Worm (Caenorhabditis elegans) whole organism, L1 larva: ENCODE results near the gene nhr-184.

Experiments
- C34B4.2 ChIP-seq: sonication (generic microtip); optimal IDR thresholded peaks from 2 replicates; lab custom pipeline; 2017; ENCODE audit warnings: mild to moderate bottlenecking, missing genetic modification characterization, missing compliant biosample characterization
- F16B12.6 ChIP-seq: fragments of 150-350 bp; optimal IDR thresholded peaks from 2 replicates; lab custom pipeline; 2014; ENCODE audit warnings: missing biosample characterization, missing genetic modification characterization
- ama-1 ChIP-seq: fragments of 150-350 bp; optimal IDR thresholded peaks from 2 replicates; lab custom pipeline; 2014
- blmp-1 ChIP-seq: fragments of 150-350 bp; optimal IDR thresholded peaks from 2 replicates; lab custom pipeline; 2014; ENCODE audit warnings: missing biosample characterization, missing genetic modification characterization
- ceh-63 ChIP-seq: fragments of 200-800 bp; sonication (Bioruptor generic); optimal IDR thresholded peaks from 2 replicates; lab custom pipeline; 2018; ENCODE audit warnings: mild to moderate bottlenecking, missing genetic modification characterization, missing compliant biosample characterization
- ceh-90 ChIP-seq: sonication (generic microtip); optimal IDR thresholded peaks from 2 replicates; lab custom pipeline; 2016; ENCODE audit warnings: missing genetic modification characterization, missing compliant biosample characterization
- egl-13 ChIP-seq: sonication (generic microtip); optimal IDR thresholded peaks from 2 replicates; lab custom pipeline; 2016; ENCODE audit warnings: missing genotype, missing genetic modification reagents, missing genetic modification characterization, missing compliant biosample characterization
- egl-27 ChIP-seq, 2 experiments: fragments of 150-350 bp in 1 of 2; sonication (generic microtip); optimal IDR thresholded peaks; 3 replicates each; lab custom pipeline; 2017 to 2018; ENCODE audit warnings: missing biosample characterization in 2 of 2, missing genetic modification characterization in 2 of 2, missing genetic modification reagents in 2 of 2
- ets-5 ChIP-seq: fragments of 200-800 bp; sonication (Bioruptor generic); IDR thresholded peaks from 2 replicates; pipeline ENCODE4 v1.3.6; 2022; ENCODE audit warnings: missing genetic modification characterization, missing compliant biosample characterization
- fkh-4 ChIP-seq: sonication (generic microtip); optimal IDR thresholded peaks from 2 replicates; lab custom pipeline; 2016; ENCODE audit warnings: missing compliant biosample characterization, missing genetic modification characterization, borderline replicate concordance
- fkh-8 ChIP-seq: sonication (generic microtip); optimal IDR thresholded peaks from 2 replicates; lab custom pipeline; 2016; ENCODE audit warnings: mild to moderate bottlenecking, missing genetic modification characterization, missing compliant biosample characterization
- grh-1 ChIP-seq: fragments of 200-800 bp; sonication (Bioruptor generic); IDR thresholded peaks from 2 replicates; pipeline ENCODE4 v1.3.6; 2022; ENCODE audit warnings: missing genetic modification reagents, missing genetic modification characterization, missing compliant biosample characterization
- hlh-17 ChIP-seq: fragments of 200-800 bp; sonication (Bioruptor generic); optimal IDR thresholded peaks from 2 replicates; lab custom pipeline; 2018; ENCODE audit warnings: missing genetic modification characterization, mild to moderate bottlenecking, missing compliant biosample characterization, moderate library complexity, borderline replicate concordance
- hpl-2 ChIP-seq: fragments of 150-350 bp; optimal IDR thresholded peaks from 2 replicates; lab custom pipeline; 2014; ENCODE audit warnings: missing biosample characterization, missing genetic modification reagents, missing genetic modification characterization
- isw-1 ChIP-seq: fragments of 200-800 bp; sonication (Bioruptor generic); IDR thresholded peaks from 2 replicates; pipeline ENCODE4 v1.3.6; 2022; ENCODE audit warnings: missing genetic modification characterization, missing compliant biosample characterization
- jun-1 ChIP-seq: fragments of 150-350 bp; optimal IDR thresholded peaks from 2 replicates; lab custom pipeline; 2014; ENCODE audit warnings: missing biosample characterization, missing genetic modification reagents, missing genetic modification characterization
- lin-13 ChIP-seq: fragments of 150-350 bp; optimal IDR thresholded peaks from 2 replicates; lab custom pipeline; 2014; ENCODE audit warnings: missing biosample characterization, missing genetic modification reagents, missing genetic modification characterization
- lin-14 ChIP-seq: fragments of 200-800 bp; sonication (Bioruptor generic); optimal IDR thresholded peaks from 2 replicates; lab custom pipeline; 2018; ENCODE audit warnings: mild to moderate bottlenecking, missing genetic modification characterization, moderate library complexity, missing compliant biosample characterization
- lin-35 ChIP-seq, 2 experiments: fragments of 150-350 bp; optimal IDR thresholded peaks; 2 replicates each; lab custom pipeline; 2014; ENCODE audit warnings: missing biosample characterization in 2 of 2, missing genetic modification characterization in 2 of 2, missing genetic modification reagents in 2 of 2
- lin-39 ChIP-seq: fragments of 150-350 bp; optimal IDR thresholded peaks from 2 replicates; lab custom pipeline; 2014; ENCODE audit warnings: missing biosample characterization, missing genetic modification reagents, missing genetic modification characterization
- lir-3 ChIP-seq: sonication (generic microtip); optimal IDR thresholded peaks from 2 replicates; lab custom pipeline; 2016; ENCODE audit warnings: mild to moderate bottlenecking, missing genetic modification characterization, moderate library complexity, missing compliant biosample characterization; ENCODE audit not compliant: poor library complexity
- mdl-1 ChIP-seq, 2 experiments: fragments of 150-350 bp; optimal IDR thresholded peaks; 2 replicates each; lab custom pipeline; 2014 to 2017; ENCODE audit warnings: missing biosample characterization in 2 of 2, missing genetic modification characterization in 2 of 2, inconsistent platforms in 1 of 2
- nhr-77 ChIP-seq: fragments of 150-350 bp; optimal IDR thresholded peaks from 2 replicates; lab custom pipeline; 2014; ENCODE audit warnings: missing biosample characterization, missing genetic modification characterization
- nhr-84 ChIP-seq: sonication (generic microtip); optimal IDR thresholded peaks from 2 replicates; lab custom pipeline; 2017; ENCODE audit warnings: missing biosample characterization, missing genetic modification characterization
- pax-3 ChIP-seq: fragments of 200-800 bp; sonication (Bioruptor generic); optimal IDR thresholded peaks from 2 replicates; lab custom pipeline; 2018; ENCODE audit warnings: mild to moderate bottlenecking, missing genetic modification characterization, moderate library complexity, missing compliant biosample characterization
- rnt-1 ChIP-seq: sonication (generic microtip); optimal IDR thresholded peaks from 2 replicates; lab custom pipeline; 2016; ENCODE audit warnings: mild to moderate bottlenecking, missing genetic modification characterization, moderate library complexity, missing compliant biosample characterization
- skn-1 ChIP-seq: fragments of 150-350 bp; optimal IDR thresholded peaks from 2 replicates; lab custom pipeline; 2014; ENCODE audit warnings: missing biosample characterization, missing genetic modification characterization
- sox-4 ChIP-seq: sonication (generic microtip); optimal IDR thresholded peaks from 2 replicates; lab custom pipeline; 2016; ENCODE audit warnings: missing genetic modification characterization, missing compliant biosample characterization
- sptf-1 ChIP-seq: fragments of 150-350 bp; optimal IDR thresholded peaks from 2 replicates; lab custom pipeline; 2014; ENCODE audit warnings: missing biosample characterization, missing genetic modification characterization
- sup-37 ChIP-seq: fragments of 200-800 bp; sonication (Bioruptor generic); optimal IDR thresholded peaks from 2 replicates; lab custom pipeline; 2018; ENCODE audit warnings: mild to moderate bottlenecking, missing genetic modification characterization, missing compliant biosample characterization
- swsn-7 ChIP-seq: sonication (generic microtip); optimal IDR thresholded peaks from 2 replicates; lab custom pipeline; 2016; ENCODE audit warnings: missing genetic modification characterization, missing compliant biosample characterization
- tbx-2 ChIP-seq: sonication (generic microtip); optimal IDR thresholded peaks from 2 replicates; lab custom pipeline; 2016; ENCODE audit warnings: missing genetic modification characterization, missing compliant biosample characterization
- unc-62 ChIP-seq: fragments of 150-350 bp; optimal IDR thresholded peaks from 2 replicates; lab custom pipeline; 2014; ENCODE audit warnings: missing biosample characterization, missing genetic modification reagents, missing genetic modification characterization
- unc-86 ChIP-seq: sonication (generic microtip); optimal IDR thresholded peaks from 2 replicates; lab custom pipeline; 2016; ENCODE audit warnings: missing genetic modification characterization, missing compliant biosample characterization
- unc-98 ChIP-seq: fragments of 200-800 bp; sonication (Bioruptor generic); IDR thresholded peaks from 2 replicates; pipeline ENCODE4 v1.3.6; 2022; ENCODE audit warnings: missing genetic modification characterization, missing compliant biosample characterization
- vab-15 ChIP-seq: sonication (generic microtip); optimal IDR thresholded peaks from 2 replicates; lab custom pipeline; 2017; ENCODE audit warnings: missing genotype, mild to moderate bottlenecking, missing genetic modification characterization, missing compliant biosample characterization
- ztf-11 ChIP-seq, 2 experiments: sonication (generic microtip); optimal IDR thresholded peaks; 2 replicates each; lab custom pipeline; 2016 to 2017; ENCODE audit warnings: missing genetic modification characterization in 2 of 2, missing biosample characterization in 1 of 2, missing compliant biosample characterization in 1 of 2

nhr-184 gene

DNA sequence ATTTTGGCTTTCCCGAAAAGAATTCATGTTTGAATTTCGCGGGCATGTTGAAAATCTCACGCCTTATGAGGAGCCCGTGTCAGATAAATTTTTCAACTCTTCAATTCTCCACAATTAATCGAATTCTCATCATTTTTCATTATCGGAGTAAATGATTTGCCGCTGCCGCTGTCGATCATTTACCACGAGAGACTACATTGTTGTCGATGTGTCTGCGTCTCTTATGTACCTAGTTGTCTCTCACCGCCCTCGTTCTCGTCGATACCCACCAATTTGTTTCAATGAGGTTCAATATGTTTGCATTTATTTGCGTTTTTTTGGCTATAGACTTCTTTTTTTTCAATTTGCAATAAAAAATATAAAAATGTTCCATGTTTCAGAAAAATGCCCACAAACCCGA, 22.2 kb downstream of the nhr-184 start, which contains the start of gene nhr-13 (continued):
- no peak for TF ChIP-seq vab-15 (tag; lab: Kevin White, UChicago)
- no peak for TF ChIP-seq ceh-90 (tag; lab: Kevin White, UChicago)
- TF ChIP-seq egl-13 (tag; lab: Kevin White, UChicago) = no peak
- TF ChIP-seq sup-37 (GFP tag; lab: Kevin White, UChicago) = no peak
- TF ChIP-seq lin-13 (GFP tag; lab: Kevin White, UChicago) = no peak
- TF ChIP-seq C34B4.2 = no peak
- no peak for TF ChIP-seq blmp-1 (tag; lab: Kevin White, UChicago)
- no peak for TF ChIP-seq unc-62 (GFP tag; lab: Kevin White, UChicago)
- TF ChIP-seq ceh-63 (GFP tag; lab: Kevin White, UChicago) = no peak
- no peak for TF ChIP-seq fkh-4
- TF ChIP-seq F16B12.6 = no peak
- no peak for TF ChIP-seq jun-1 (tag; lab: Kevin White, UChicago)
- TF ChIP-seq sox-4 (tag; lab: Kevin White, UChicago) = no peak
- TF ChIP-seq unc-86 (tag; lab: Kevin White, UChicago) = no peak
- TF ChIP-seq grh-1 (GFP tag; lab: Robert Waterston, UW) = no peak
- peak in 1 of 2 experiments; percentile 36 for TF ChIP-seq lin-35 (GFP tag; optimal IDR thresholded peaks at IDR 0.05; lab: Kevin White, UChicago)

- TF ChIP-seq pax-3 (tag; lab: Kevin White, UChicago) (no peak), swsn-7 (tag; lab: Kevin White, UChicago) (no peak), fkh-8 (tag; lab: Kevin White, UChicago) (no peak), isw-1 (GFP tag; lab: Robert Waterston, UW) (no peak), ets-5 (no peak), tbx-2 (tag; lab: Kevin White, UChicago) (no peak), sptf-1 (tag; lab: Kevin White, UChicago) (no peak), sup-37 (GFP tag; lab: Kevin White, UChicago) (no peak), rnt-1 (tag; lab: Kevin White, UChicago) (no peak), egl-27 (tag; optimal IDR thresholded peaks at IDR 0.05; lab: Kevin White, UChicago) (no peak), ztf-11 (tag; optimal IDR thresholded peaks at IDR 0.05; lab: Kevin White, UChicago) (no peak), nhr-77 (tag; lab: Kevin White, UChicago) (no peak), ama-1 (lab: Kevin White, UChicago) (no peak), hpl-2 (GFP tag; lab: Kevin White, UChicago) (no peak), unc-86 (tag; lab: Kevin White, UChicago) (no peak), nhr-84 (no peak), blmp-1 (tag; lab: Kevin White, UChicago) (no peak)
These were observed 23.2 kb downstream of the nhr-184 start, which contains the start of gene srbc-42 for ce11 chrV:2191122-2191521. Gene srbc-42, minus strand, starts transcription at chrV:2191222.

DNA sequence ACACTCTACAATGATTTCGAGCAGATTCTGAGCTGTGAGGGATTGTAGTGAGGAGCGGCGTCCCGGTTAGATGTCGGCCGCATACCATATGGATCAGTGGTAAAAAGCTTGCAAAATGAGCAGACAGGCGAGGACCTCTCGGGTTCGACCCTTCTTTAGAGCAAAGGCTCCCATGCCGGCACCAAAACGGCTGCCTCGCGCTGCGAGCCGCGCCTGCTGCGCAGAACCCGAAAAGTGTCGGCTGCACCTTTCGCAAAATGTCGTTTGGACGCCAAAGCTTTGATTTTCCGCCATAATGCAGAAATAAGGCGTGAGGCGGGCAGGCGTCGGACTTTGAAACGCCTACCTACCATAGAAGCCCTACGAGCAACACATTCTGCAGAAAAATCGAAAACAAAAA, 23.9 kb downstream of the nhr-184 start:
- no peak for TF ChIP-seq hlh-17
- no peak for TF ChIP-seq rnt-1 (tag; lab: Kevin White, UChicago)
- TF ChIP-seq isw-1 (GFP tag; lab: Robert Waterston, UW) = no peak
- no peak for TF ChIP-seq lir-3
- TF ChIP-seq lin-14 (GFP tag; lab: Kevin White, UChicago) = no peak
- no peak for TF ChIP-seq fkh-4

ce11 chrV:2187864-2188345, 26.4 kb downstream of the nhr-184 start, which contains the start of gene Y5H2B.3:
Gene Y5H2B.3, plus strand, starts transcription at chrV:2188295.
- no peak for TF ChIP-seq ceh-63 (GFP tag; lab: Kevin White, UChicago)
- no peak for TF ChIP-seq mdl-1 (tag; optimal IDR thresholded peaks at IDR 0.05; lab: Kevin White, UChicago)
- no peak for TF ChIP-seq ets-5
- TF ChIP-seq lin-39 (tag; lab: Kevin White, UChicago) = no peak
- TF ChIP-seq skn-1 (tag; lab: Kevin White, UChicago) = no peak
- no peak for TF ChIP-seq unc-98 (GFP tag; lab: Robert Waterston, UW)
- TF ChIP-seq hpl-2 (GFP tag; lab: Kevin White, UChicago) = no peak
